Worm (Caenorhabditis elegans) whole organism, young adult: Measurements from ENCODE around the gene Y7A5A.2.

ENCODE experiments used
- B0261.1 ChIP-seq: sonication (generic microtip); optimal IDR thresholded peaks from 2 replicates; lab custom pipeline; 2016; ENCODE audit warnings: mild to moderate bottlenecking, missing genetic modification characterization, moderate library complexity, missing compliant biosample characterization
- B0336.3 ChIP-seq: fragments of 200-800 bp; sonication (Bioruptor generic); IDR thresholded peaks from 2 replicates; pipeline ENCODE4 v1.3.6; 2022; ENCODE audit warnings: missing genetic modification characterization, missing compliant biosample characterization
- D2030.7 ChIP-seq: fragments of 200-800 bp; sonication (Bioruptor generic); IDR thresholded peaks from 2 replicates; pipeline ENCODE4 v1.3.6; 2022; ENCODE audit warnings: missing genetic modification reagents, missing genetic modification characterization, missing compliant biosample characterization
- F49E8.2 ChIP-seq: sonication (generic microtip); optimal IDR thresholded peaks from 3 replicates; lab custom pipeline; 2017; ENCODE audit warnings: missing genetic modification characterization, mild to moderate bottlenecking, missing compliant biosample characterization, antibody characterized with exemption, moderate library complexity; ENCODE audit not compliant: insufficient read depth
- Y56A3A.18 ChIP-seq: fragments of 200-800 bp; sonication (Bioruptor generic); IDR thresholded peaks from 2 replicates; pipeline ENCODE4 v1.3.6; 2022; ENCODE audit warnings: missing genetic modification reagents, missing genetic modification characterization, missing compliant biosample characterization
- ama-1 ChIP-seq, 3 experiments: fragments of 150-350 bp in 1 of 3; sonication (generic microtip) in 2 of 3; optimal IDR thresholded peaks; 2 replicates each; lab custom pipeline; 2014 to 2018; ENCODE audit warnings: missing biosample characterization in 2 of 3, missing genetic modification characterization in 2 of 3, missing genetic modification reagents in 2 of 3
- cebp-1 ChIP-seq, 2 experiments: fragments of 200-800 bp in 1 of 2; sonication (Bioruptor generic) in 1 of 2; sonication (generic microtip) in 1 of 2; IDR thresholded peaks in 1 of 2; optimal IDR thresholded peaks in 1 of 2; 2 replicates each; pipeline versions ENCODE4 v1.3.6 to Lab custom; 2017 to 2022; ENCODE audit warnings: missing compliant biosample characterization in 2 of 2, missing genetic modification characterization in 2 of 2, mild to moderate bottlenecking in 1 of 2, missing genetic modification reagents in 1 of 2, moderate library complexity in 1 of 2
- ceh-91 ChIP-seq: fragments of 200-800 bp; sonication (Bioruptor generic); IDR thresholded peaks from 2 replicates; pipeline ENCODE4 v1.3.6; 2022; ENCODE audit warnings: missing genetic modification reagents, missing genetic modification characterization, missing compliant biosample characterization
- let-607 ChIP-seq, 2 experiments: fragments of 200-800 bp in 1 of 2; sonication (Bioruptor generic) in 1 of 2; sonication (generic microtip) in 1 of 2; optimal IDR thresholded peaks; 2 replicates each; lab custom pipeline; 2016 to 2018; ENCODE audit warnings: mild to moderate bottlenecking in 2 of 2, missing compliant biosample characterization in 2 of 2, missing genetic modification characterization in 2 of 2, moderate library complexity in 2 of 2, missing genotype in 1 of 2
- lin-35 ChIP-seq, 3 experiments: fragments of 150-350 bp in 2 of 3; sonication (generic microtip) in 1 of 3; optimal IDR thresholded peaks; 2 replicates each; lab custom pipeline; 2014 to 2018; ENCODE audit warnings: missing biosample characterization in 3 of 3, missing genetic modification characterization in 3 of 3, missing genetic modification reagents in 3 of 3
- pha-4 ChIP-seq: fragments of 150-350 bp; sonication (generic microtip); optimal IDR thresholded peaks from 2 replicates; lab custom pipeline; 2014; ENCODE audit warnings: missing biosample characterization, missing genetic modification reagents, missing genetic modification characterization
- rcor-1 ChIP-seq: fragments of 200-800 bp; sonication (Bioruptor generic); IDR thresholded peaks from 2 replicates; pipeline ENCODE4 v1.3.6; 2022; ENCODE audit warnings: missing genetic modification reagents, missing genetic modification characterization, missing compliant biosample characterization
- snpc-3.4 ChIP-seq: sonication (generic microtip); optimal IDR thresholded peaks from 2 replicates; lab custom pipeline; 2017; ENCODE audit warnings: missing genetic modification characterization, mild to moderate bottlenecking, missing compliant biosample characterization, antibody characterized with exemption, moderate library complexity, missing genotype, missing genetic modification reagents
- unc-62 ChIP-seq: fragments of 150-350 bp; optimal IDR thresholded peaks from 2 replicates; lab custom pipeline; 2014; ENCODE audit warnings: missing biosample characterization, missing genetic modification reagents, missing genetic modification characterization

DNA sequence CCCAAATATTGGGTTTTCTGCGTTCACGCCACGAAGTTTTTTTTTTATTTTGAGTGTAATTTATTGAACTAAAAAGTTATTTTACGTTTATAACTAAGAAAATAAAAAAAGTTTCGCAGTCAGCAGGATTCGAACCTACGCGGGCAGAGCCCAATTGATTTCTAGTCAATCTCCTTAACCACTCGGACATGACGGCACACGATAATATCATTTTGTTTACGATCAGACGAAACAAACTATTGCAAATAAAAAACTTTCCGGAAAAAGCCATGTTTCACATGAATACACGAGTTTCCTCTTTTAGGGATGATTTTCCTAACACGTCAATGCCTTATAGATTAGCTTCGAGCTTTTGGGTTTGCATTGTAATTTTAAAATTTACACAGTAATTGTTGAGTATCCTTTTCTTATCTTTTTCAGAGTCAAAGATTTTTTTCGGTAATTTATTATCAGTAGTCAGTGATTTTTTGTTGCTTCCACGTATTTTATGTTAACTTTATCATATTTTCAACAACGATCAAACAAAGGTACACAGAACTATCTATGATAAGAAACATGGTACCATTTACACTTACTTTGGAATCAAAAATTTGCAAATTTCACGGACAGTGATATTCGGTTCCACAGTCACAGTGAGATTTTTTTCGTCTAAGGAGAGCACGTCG lies 2.5 kb downstream of the Y7A5A.2 start:
- TF ChIP-seq cebp-1 (GFP tag; IDR thresholded peaks at IDR 0.05; lab: Robert Waterston, UW) (no peak), cebp-1 (tag; optimal IDR thresholded peaks at IDR 0.05; lab: Kevin White, UChicago) (no peak), B0261.1 (tag; lab: Kevin White, UChicago) (peak; percentile 50), ama-1 (optimal IDR thresholded peaks at IDR 0.05; lab: Kevin White, UChicago) (no peak), ama-1 (GFP tag; optimal IDR thresholded peaks at IDR 0.05; lab: Kevin White, UChicago) (no peak), B0336.3 (GFP tag; lab: Robert Waterston, UW) (no peak), pha-4 (tag; lab: Kevin White, UChicago) (no peak), D2030.7 (GFP tag; lab: Robert Waterston, UW) (no peak), Y56A3A.18 (GFP tag; lab: Robert Waterston, UW) (no peak), rcor-1 (no peak), snpc-3.4 (tag; lab: Kevin White, UChicago) (no peak), ceh-91 (GFP tag; lab: Robert Waterston, UW) (no peak), F49E8.2 (no peak), lin-35 (GFP tag; optimal IDR thresholded peaks at IDR 0.05; lab: Kevin White, UChicago) (no peak), let-607 (tag; optimal IDR thresholded peaks at IDR 0.05; lab: Kevin White, UChicago) (no peak), unc-62 (GFP tag; lab: Kevin White, UChicago) (no peak)
